Fruit fly (Drosophila melanogaster) whole organism, embryonic: ENCODE data around the gene Ino80.

ENCODE experiments used
- Atf-2 ChIP-seq: fragments of 200-800 bp; sonication (Bioruptor generic); optimal IDR thresholded peaks from 2 replicates; lab custom pipeline; 2016; ENCODE audit warnings: missing biosample characterization, missing genetic modification characterization
- CG1024 ChIP-seq: fragments of 200-800 bp; sonication (Bioruptor generic); IDR thresholded peaks from 2 replicates; pipeline ENCODE4 v1.3.6; 2022; ENCODE audit warnings: missing biosample characterization, missing genetic modification characterization
- CG10565 ChIP-seq: fragments of 200-800 bp; sonication (Bioruptor generic); optimal IDR thresholded peaks from 3 replicates; lab custom pipeline; 2016; ENCODE audit warnings: missing biosample characterization, mild to moderate bottlenecking, missing genetic modification characterization
- CG10654 ChIP-seq: fragments of 200-800 bp; sonication (Bioruptor generic); optimal IDR thresholded peaks from 2 replicates; lab custom pipeline; 2016; ENCODE audit warnings: missing biosample characterization, missing genetic modification characterization
- CG11695 ChIP-seq: fragments of 200-800 bp; sonication (Bioruptor generic); IDR thresholded peaks from 3 replicates; pipeline ENCODE4 v1.3.6; 2022; ENCODE audit warnings: missing biosample characterization, missing genetic modification characterization
- CG13775 ChIP-seq: fragments of 200-800 bp; sonication (Bioruptor generic); optimal IDR thresholded peaks from 3 replicates; lab custom pipeline; 2017; ENCODE audit warnings: missing biosample characterization, mild to moderate bottlenecking, missing genetic modification characterization
- CG16863 ChIP-seq: fragments of 200-800 bp; sonication (Bioruptor generic); optimal IDR thresholded peaks from 3 replicates; lab custom pipeline; 2016; ENCODE audit warnings: missing biosample characterization, missing genetic modification characterization
- CG17359 ChIP-seq: fragments of 200-800 bp; sonication (Bioruptor generic); optimal IDR thresholded peaks from 3 replicates; lab custom pipeline; 2018; ENCODE audit warnings: missing biosample characterization, mild to moderate bottlenecking, missing genetic modification characterization, moderate library complexity
- CG17612 ChIP-seq: fragments of 200-800 bp; sonication (Bioruptor generic); IDR thresholded peaks from 2 replicates; pipeline ENCODE4 v1.3.6; 2022; ENCODE audit warnings: missing biosample characterization, missing genetic modification characterization
- CG2116 ChIP-seq: fragments of 200-800 bp; sonication (Bioruptor generic); optimal IDR thresholded peaks from 3 replicates; lab custom pipeline; 2018; ENCODE audit warnings: missing biosample characterization, mild to moderate bottlenecking, missing genetic modification characterization
- CG30403 ChIP-seq: fragments of 200-800 bp; sonication (Bioruptor generic); optimal IDR thresholded peaks from 3 replicates; lab custom pipeline; 2016; ENCODE audit warnings: missing biosample characterization, missing genetic modification characterization
- CG30431 ChIP-seq: fragments of 200-800 bp; sonication (Bioruptor generic); optimal IDR thresholded peaks from 2 replicates; lab custom pipeline; 2017; ENCODE audit warnings: missing biosample characterization, missing genetic modification characterization
- CG3065 ChIP-seq: fragments of 200-800 bp; sonication (Bioruptor generic); optimal IDR thresholded peaks from 2 replicates; lab custom pipeline; 2016; ENCODE audit warnings: missing biosample characterization, missing genetic modification characterization
- CG31365 ChIP-seq: fragments of 200-800 bp; sonication (Bioruptor generic); optimal IDR thresholded peaks from 2 replicates; lab custom pipeline; 2018; ENCODE audit warnings: missing biosample characterization, mild to moderate bottlenecking, missing genetic modification characterization
- CG3995 ChIP-seq: fragments of 200-800 bp; sonication (Bioruptor generic); optimal IDR thresholded peaks from 3 replicates; lab custom pipeline; 2016; ENCODE audit warnings: missing biosample characterization, missing genetic modification characterization
- CG4820 ChIP-seq: fragments of 200-800 bp; sonication (Bioruptor generic); optimal IDR thresholded peaks from 3 replicates; lab custom pipeline; 2016; ENCODE audit warnings: missing biosample characterization, missing genetic modification characterization
- CG6272 ChIP-seq: fragments of 200-800 bp; sonication (Bioruptor generic); IDR thresholded peaks from 2 replicates; pipeline ENCODE4 v1.3.6; 2022; ENCODE audit warnings: missing biosample characterization, missing genetic modification characterization
- CG6654 ChIP-seq: fragments of 200-800 bp; sonication (Bioruptor generic); optimal IDR thresholded peaks from 2 replicates; lab custom pipeline; 2017; ENCODE audit warnings: missing biosample characterization, mild to moderate bottlenecking, missing genetic modification characterization
- CG6683 ChIP-seq: fragments of 200-800 bp; sonication (Bioruptor generic); optimal IDR thresholded peaks from 2 replicates; lab custom pipeline; 2017; ENCODE audit warnings: missing biosample characterization, mild to moderate bottlenecking, missing genetic modification characterization, missing genetic modification reagents
- CG7357 ChIP-seq: fragments of 200-800 bp; sonication (Bioruptor generic); IDR thresholded peaks from 3 replicates; pipeline ENCODE4 v1.3.6; 2022; ENCODE audit warnings: missing biosample characterization, missing genetic modification characterization
- CG7745 ChIP-seq: fragments of 200-800 bp; sonication (Bioruptor generic); optimal IDR thresholded peaks from 2 replicates; lab custom pipeline; 2018; ENCODE audit warnings: missing biosample characterization, mild to moderate bottlenecking, missing genetic modification characterization, moderate library complexity
- CG7987 ChIP-seq: fragments of 200-800 bp; sonication (Bioruptor generic); optimal IDR thresholded peaks from 2 replicates; lab custom pipeline; 2018; ENCODE audit warnings: missing biosample characterization, mild to moderate bottlenecking, missing genetic modification characterization, moderate library complexity
- CG9609 ChIP-seq: fragments of 200-800 bp; sonication (Bioruptor generic); optimal IDR thresholded peaks from 3 replicates; lab custom pipeline; 2016; ENCODE audit warnings: missing biosample characterization, missing genetic modification characterization
- Chrac-16 ChIP-seq: fragments of 200-800 bp; sonication (Bioruptor generic); optimal IDR thresholded peaks from 3 replicates; lab custom pipeline; 2016; ENCODE audit warnings: missing biosample characterization, missing genetic modification characterization
- Dbx ChIP-seq: fragments of 200-800 bp; sonication (Bioruptor generic); IDR thresholded peaks from 3 replicates; pipeline ENCODE4 v1.3.6; 2022; ENCODE audit warnings: missing biosample characterization, missing genetic modification characterization
- Doc3 ChIP-seq: fragments of 200-800 bp; sonication (Bioruptor generic); IDR thresholded peaks from 3 replicates; pipeline ENCODE4 v1.3.6; 2022; ENCODE audit warnings: missing biosample characterization, missing genetic modification characterization; ENCODE audit not compliant: partially characterized antibody
- Dref ChIP-seq: fragments of 200-800 bp; sonication (Bioruptor generic); IDR thresholded peaks from 2 replicates; pipeline ENCODE4 v1.3.6; 2022; ENCODE audit warnings: missing biosample characterization, missing genetic modification characterization
- H15 ChIP-seq: fragments of 200-800 bp; sonication (Bioruptor generic); IDR thresholded peaks from 3 replicates; pipeline ENCODE4 v1.3.6; 2022; ENCODE audit warnings: missing biosample characterization, missing genetic modification characterization
- H2.0 ChIP-seq: fragments of 200-800 bp; sonication (Bioruptor generic); IDR thresholded peaks from 2 replicates; pipeline ENCODE4 v1.3.6; 2022; ENCODE audit warnings: missing biosample characterization, missing genetic modification characterization
- HmgD ChIP-seq: fragments of 200-800 bp; sonication (Bioruptor generic); optimal IDR thresholded peaks from 3 replicates; lab custom pipeline; 2016; ENCODE audit warnings: missing biosample characterization, missing genetic modification characterization
- Hmx ChIP-seq: fragments of 200-800 bp; sonication (Bioruptor generic); optimal IDR thresholded peaks from 2 replicates; lab custom pipeline; 2016; ENCODE audit warnings: missing biosample characterization, missing genetic modification characterization
- PHDP ChIP-seq: fragments of 200-800 bp; sonication (Bioruptor generic); optimal IDR thresholded peaks from 3 replicates; lab custom pipeline; 2018; ENCODE audit warnings: missing biosample characterization, mild to moderate bottlenecking, missing genetic modification characterization, moderate library complexity
- Sry-β ChIP-seq: fragments of 200-800 bp; sonication (Bioruptor generic); optimal IDR thresholded peaks from 2 replicates; lab custom pipeline; 2018; ENCODE audit warnings: missing biosample characterization, mild to moderate bottlenecking, missing genetic modification characterization, moderate library complexity
- ac ChIP-seq: fragments of 200-800 bp; sonication (Bioruptor generic); optimal IDR thresholded peaks from 3 replicates; lab custom pipeline; 2017; ENCODE audit warnings: missing biosample characterization, mild to moderate bottlenecking, missing genetic modification characterization
- amos ChIP-seq: fragments of 200-800 bp; sonication (Bioruptor generic); IDR thresholded peaks from 2 replicates; pipeline ENCODE4 v1.3.6; 2022; ENCODE audit warnings: missing biosample characterization, missing genetic modification characterization; ENCODE audit not compliant: partially characterized antibody
- cad ChIP-seq: fragments of >200 bp; optimal IDR thresholded peaks from 2 replicates; lab custom pipeline; 2017; ENCODE audit warnings: missing biosample characterization, missing genetic modification characterization
- chinmo ChIP-seq: fragments of 200-800 bp; sonication (Bioruptor generic); IDR thresholded peaks from 4 replicates; pipeline ENCODE4 v1.3.6; 2022; ENCODE audit warnings: missing biosample characterization, missing genetic modification characterization; ENCODE audit not compliant: partially characterized antibody
- chn ChIP-seq: fragments of 200-800 bp; sonication (Bioruptor generic); optimal IDR thresholded peaks from 2 replicates; lab custom pipeline; 2016; ENCODE audit warnings: missing biosample characterization, missing genetic modification characterization
- danr ChIP-seq: fragments of 200-800 bp; sonication (Bioruptor generic); IDR thresholded peaks from 2 replicates; pipeline ENCODE4 v1.3.6; 2022; ENCODE audit warnings: missing biosample characterization, missing genetic modification characterization
- dpn ChIP-seq, 2 experiments: fragments of 200-800 bp; sonication (Bioruptor generic); optimal IDR thresholded peaks; 3 replicates each; lab custom pipeline; 2016; ENCODE audit warnings: missing biosample characterization in 2 of 2, missing genetic modification characterization in 2 of 2
- fd102C ChIP-seq: fragments of 200-800 bp; sonication (Bioruptor generic); optimal IDR thresholded peaks from 2 replicates; lab custom pipeline; 2018; ENCODE audit warnings: missing biosample characterization, mild to moderate bottlenecking, missing genetic modification characterization, moderate library complexity
- fru ChIP-seq: fragments of >200 bp; optimal IDR thresholded peaks from 2 replicates; lab custom pipeline; 2017
- grn ChIP-seq: fragments of 200-800 bp; sonication (Bioruptor generic); optimal IDR thresholded peaks from 3 replicates; lab custom pipeline; 2017; ENCODE audit warnings: missing biosample characterization, missing genetic modification characterization
- gsb-n ChIP-seq: fragments of 200-800 bp; sonication (Bioruptor generic); optimal IDR thresholded peaks from 3 replicates; lab custom pipeline; 2018; ENCODE audit warnings: missing biosample characterization, mild to moderate bottlenecking, missing genetic modification characterization
- nerfin-1 ChIP-seq: fragments of 200-800 bp; sonication (Bioruptor generic); optimal IDR thresholded peaks from 3 replicates; lab custom pipeline; 2019; ENCODE audit warnings: missing biosample characterization, mild to moderate bottlenecking, missing genetic modification characterization, moderate library complexity
- nerfin-2 ChIP-seq: fragments of 200-800 bp; sonication (Bioruptor generic); IDR thresholded peaks from 2 replicates; pipeline ENCODE4 v1.3.6; 2022; ENCODE audit warnings: missing biosample characterization, missing genetic modification characterization; ENCODE audit not compliant: partially characterized antibody
- pb ChIP-seq: fragments of 200-800 bp; sonication (Bioruptor generic); optimal IDR thresholded peaks from 3 replicates; lab custom pipeline; 2016; ENCODE audit warnings: missing biosample characterization, missing genetic modification characterization
- row ChIP-seq: fragments of 200-800 bp; sonication (Bioruptor generic); IDR thresholded peaks from 3 replicates; pipeline ENCODE4 v1.3.6; 2022; ENCODE audit warnings: missing biosample characterization, missing genetic modification characterization
- sc ChIP-seq, 3 experiments: fragments of >200 bp in 2 of 3; fragments of 200-800 bp in 1 of 3; sonication (Bioruptor generic) in 1 of 3; optimal IDR thresholded peaks; 2 replicates in 2 of 3; 3 replicates in 1 of 3; lab custom pipeline; 2017; ENCODE audit warnings: mild to moderate bottlenecking in 1 of 3, missing biosample characterization in 1 of 3, missing genetic modification characterization in 1 of 3, missing genetic modification reagents in 1 of 3
- stc ChIP-seq: fragments of 200-800 bp; sonication (Bioruptor generic); IDR thresholded peaks from 2 replicates; pipeline ENCODE4 v1.3.6; 2022; ENCODE audit warnings: missing biosample characterization, missing genetic modification characterization
- tup ChIP-seq: fragments of 200-800 bp; sonication (Bioruptor generic); optimal IDR thresholded peaks from 2 replicates; lab custom pipeline; 2016; ENCODE audit warnings: missing biosample characterization, mild to moderate bottlenecking, missing genetic modification characterization, moderate library complexity

Ino80 gene

DNA sequence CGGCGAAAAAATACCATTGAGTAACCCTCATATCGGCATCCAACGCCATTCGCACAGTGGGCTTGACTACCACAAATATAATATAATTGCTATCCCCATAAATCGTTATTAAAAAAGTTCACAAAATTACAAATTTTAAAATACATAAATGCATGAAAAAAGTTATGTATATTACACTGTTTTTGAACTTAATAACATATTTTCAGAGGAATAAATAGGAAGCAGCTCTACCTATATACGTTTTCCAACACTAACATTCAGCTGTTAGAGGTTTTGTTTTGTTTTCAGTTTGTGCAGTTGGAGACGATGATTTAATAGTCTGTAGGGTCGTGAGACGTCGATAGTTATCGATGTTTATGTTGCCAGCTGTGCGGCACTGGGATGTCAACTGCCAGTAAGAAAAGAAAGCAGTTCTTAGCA lies at the start of gene Ino80, which contains the start of gene Aptx (continued):
- TF ChIP-seq CG7357 (GFP tag; lab: Robert Waterston, UW): peak; percentile 86
- no peak for TF ChIP-seq CG7745
- peak; percentile 73 for TF ChIP-seq CG6654 (GFP tag; lab: Kevin White, UChicago)
- TF ChIP-seq danr: peak; percentile 89
- TF ChIP-seq Doc3 (GFP tag; lab: Robert Waterston, UW): peak; percentile 85
- TF ChIP-seq PHDP (tag; lab: Kevin White, UChicago): no peak
- TF ChIP-seq CG10565: peak; percentile 79
- peak; percentile 95 for TF ChIP-seq CG6272 (GFP tag; lab: Robert Waterston, UW)
- peak; percentile 95 for TF ChIP-seq CG16863 (GFP tag; lab: Kevin White, UChicago)
- peak; percentile 64 for TF ChIP-seq pb
- TF ChIP-seq CG10654: peak; percentile 95
- peak; percentile 98 for TF ChIP-seq CG30403 (GFP tag; lab: Kevin White, UChicago)
- TF ChIP-seq nerfin-2 (GFP tag; lab: Robert Waterston, UW): peak; percentile 91
- peak; percentile 75 for TF ChIP-seq CG17612 (GFP tag; lab: Robert Waterston, UW)
- peak; percentile 38 for TF ChIP-seq CG31365 (tag; lab: Kevin White, UChicago)
- no peak for TF ChIP-seq nerfin-1 (tag; lab: Kevin White, UChicago)
- TF ChIP-seq Dbx (GFP tag; lab: Robert Waterston, UW): peak; percentile 97
- TF ChIP-seq stc (GFP tag; lab: Robert Waterston, UW): peak; percentile 93
- peak; percentile 96 for TF ChIP-seq CG2116 (GFP tag; lab: Kevin White, UChicago)
- peak; percentile 57 for TF ChIP-seq grn (GFP tag; lab: Kevin White, UChicago)
- TF ChIP-seq chn (GFP tag; lab: Kevin White, UChicago): peak; percentile 95
- peak; percentile 89 for TF ChIP-seq Atf-2 (GFP tag; lab: Kevin White, UChicago)
- peak; percentile 78 for TF ChIP-seq CG1024 (GFP tag; lab: Robert Waterston, UW)
- TF ChIP-seq chinmo (GFP tag; lab: Robert Waterston, UW): peak; percentile 83; the same call in 3 of the 4 replicates
- peak; percentile 79 for TF ChIP-seq ac (GFP tag; lab: Kevin White, UChicago)
- peak; percentile 88 for TF ChIP-seq CG11695
- TF ChIP-seq amos (GFP tag; lab: Robert Waterston, UW): peak; percentile 97
- peak; percentile 89 for TF ChIP-seq H2.0 (GFP tag; lab: Robert Waterston, UW)
- TF ChIP-seq gsb-n (tag; lab: Kevin White, UChicago): peak; percentile 93
- TF ChIP-seq dpn (GFP tag; optimal IDR thresholded peaks at IDR 0.05; lab: Kevin White, UChicago): peak; percentile 91 to 97
- peak; percentile 83 for TF ChIP-seq tup (GFP tag; lab: Kevin White, UChicago)
- TF ChIP-seq CG7987 (GFP tag; lab: Kevin White, UChicago): peak; percentile 89
- no peak for TF ChIP-seq fru (lab: Kevin White, UChicago)
- peak; percentile 91 for TF ChIP-seq CG3065 (GFP tag; lab: Kevin White, UChicago)
- peak; percentile 50 for TF ChIP-seq HmgD (GFP tag; lab: Kevin White, UChicago)
- TF ChIP-seq H15 (GFP tag; lab: Robert Waterston, UW): peak; percentile 92
- no peak for TF ChIP-seq cad (GFP tag; lab: Kevin White, UChicago)
- TF ChIP-seq CG4820 (GFP tag; lab: Kevin White, UChicago): peak; percentile 94
- TF ChIP-seq Hmx (GFP tag; lab: Kevin White, UChicago): peak; percentile 85
- TF ChIP-seq CG6683: no peak
- TF ChIP-seq Dref (GFP tag; lab: Robert Waterston, UW): peak; percentile 83
- peak; percentile 95 for TF ChIP-seq CG9609 (GFP tag; lab: Kevin White, UChicago)
- TF ChIP-seq Chrac-16: peak; percentile 97
- TF ChIP-seq CG13775 (GFP tag; lab: Kevin White, UChicago): peak; percentile 96
- TF ChIP-seq CG3995: peak; percentile 69
- TF ChIP-seq CG17359 (tag; lab: Kevin White, UChicago): peak; percentile 93
- no peak for TF ChIP-seq sc (optimal IDR thresholded peaks at IDR 0.05; lab: Kevin White, UChicago)
- peak; percentile 82 for TF ChIP-seq sc (GFP tag; optimal IDR thresholded peaks at IDR 0.05; lab: Kevin White, UChicago)
- TF ChIP-seq Sry-β: peak; percentile 37
- TF ChIP-seq fd102C (GFP tag; lab: Kevin White, UChicago): peak; percentile 66
- TF ChIP-seq row: peak; percentile 97
- peak; percentile 91 for TF ChIP-seq CG30431
